Fruit fly (Drosophila melanogaster) whole organism, embryonic: ENCODE measurements around the gene Tango5.

Source experiments
- Ada2b ChIP-seq: fragments of 200-800 bp; sonication (Bioruptor generic); IDR thresholded peaks from 2 replicates; pipeline ENCODE4 v1.3.6; 2022; ENCODE audit warnings: missing biosample characterization, missing genetic modification characterization
- Bgb ChIP-seq: fragments of 200-800 bp; sonication (Bioruptor generic); IDR thresholded peaks from 2 replicates; pipeline ENCODE4 v1.3.6; 2022; ENCODE audit warnings: missing biosample characterization, missing genetic modification characterization; ENCODE audit not compliant: partially characterized antibody
- C15 ChIP-seq: fragments of 200-800 bp; sonication (Bioruptor generic); IDR thresholded peaks from 3 replicates; pipeline ENCODE4 v1.3.6; 2022; ENCODE audit warnings: missing biosample characterization, missing genetic modification characterization
- CG1024 ChIP-seq: fragments of 200-800 bp; sonication (Bioruptor generic); IDR thresholded peaks from 2 replicates; pipeline ENCODE4 v1.3.6; 2022; ENCODE audit warnings: missing biosample characterization, missing genetic modification characterization
- CG11456 ChIP-seq: fragments of 200-800 bp; sonication (Bioruptor generic); IDR thresholded peaks from 3 replicates; pipeline ENCODE4 v1.3.6; 2022; ENCODE audit warnings: missing biosample characterization, missing genetic modification characterization
- CG12942 ChIP-seq: fragments of 200-800 bp; sonication (Bioruptor generic); optimal IDR thresholded peaks from 3 replicates; lab custom pipeline; 2016; ENCODE audit warnings: missing biosample characterization, missing genetic modification characterization
- CG13894 ChIP-seq: fragments of 200-800 bp; sonication (Bioruptor generic); optimal IDR thresholded peaks from 3 replicates; lab custom pipeline; 2018; ENCODE audit warnings: missing biosample characterization, mild to moderate bottlenecking, missing genetic modification characterization, moderate library complexity
- CG15479 ChIP-seq: fragments of 200-800 bp; sonication (Bioruptor generic); optimal IDR thresholded peaks from 3 replicates; lab custom pipeline; 2019; ENCODE audit warnings: missing biosample characterization, mild to moderate bottlenecking, missing genetic modification characterization, moderate library complexity
- CG1602 ChIP-seq: fragments of 200-800 bp; sonication (Bioruptor generic); optimal IDR thresholded peaks from 3 replicates; lab custom pipeline; 2016; ENCODE audit warnings: missing biosample characterization, missing genetic modification characterization
- CG1792 ChIP-seq: fragments of 200-800 bp; sonication (Bioruptor generic); optimal IDR thresholded peaks from 2 replicates; lab custom pipeline; 2016; ENCODE audit warnings: missing biosample characterization, missing genetic modification characterization
- CG1832 ChIP-seq: fragments of 200-800 bp; sonication (Bioruptor generic); optimal IDR thresholded peaks from 2 replicates; lab custom pipeline; 2017; ENCODE audit warnings: missing biosample characterization, mild to moderate bottlenecking, missing genetic modification characterization, inconsistent platforms
- CG2199 ChIP-seq: fragments of 200-800 bp; sonication (Bioruptor generic); IDR thresholded peaks from 3 replicates; pipeline ENCODE4 v1.3.6; 2022; ENCODE audit warnings: missing biosample characterization, missing genetic modification characterization
- CG31441 ChIP-seq: fragments of 200-800 bp; sonication (Bioruptor generic); IDR thresholded peaks from 2 replicates; pipeline ENCODE4 v1.3.6; 2022; ENCODE audit warnings: missing biosample characterization, missing genetic modification characterization
- CG3407 ChIP-seq: fragments of 200-800 bp; sonication (Bioruptor generic); optimal IDR thresholded peaks from 2 replicates; lab custom pipeline; 2018; ENCODE audit warnings: missing biosample characterization, mild to moderate bottlenecking, missing genetic modification characterization
- CG42726 ChIP-seq: fragments of 200-800 bp; sonication (Bioruptor generic); IDR thresholded peaks from 2 replicates; pipeline ENCODE4 v1.3.6; 2022; ENCODE audit warnings: missing biosample characterization, missing genetic modification characterization; ENCODE audit not compliant: partially characterized antibody
- CG7271 ChIP-seq: fragments of 200-800 bp; sonication (Bioruptor generic); optimal IDR thresholded peaks from 2 replicates; lab custom pipeline; 2018; ENCODE audit warnings: missing biosample characterization, mild to moderate bottlenecking, missing genetic modification characterization, moderate library complexity
- CG7556 ChIP-seq: fragments of 200-800 bp; sonication (Bioruptor generic); optimal IDR thresholded peaks from 2 replicates; lab custom pipeline; 2017; ENCODE audit warnings: missing biosample characterization, mild to moderate bottlenecking, missing genetic modification characterization
- CG8478 ChIP-seq: fragments of >200 bp; optimal IDR thresholded peaks from 2 replicates; lab custom pipeline; 2018
- CG9437 ChIP-seq: fragments of 200-800 bp; sonication (Bioruptor generic); optimal IDR thresholded peaks from 2 replicates; lab custom pipeline; 2018; ENCODE audit warnings: missing biosample characterization, mild to moderate bottlenecking, missing genetic modification characterization
- CHES-1-like ChIP-seq: fragments of 200-800 bp; sonication (Bioruptor generic); optimal IDR thresholded peaks from 2 replicates; lab custom pipeline; 2016; ENCODE audit warnings: missing biosample characterization, missing genetic modification characterization
- Dip2 ChIP-seq: fragments of 200-800 bp; sonication (Bioruptor generic); IDR thresholded peaks from 2 replicates; pipeline ENCODE4 v1.3.6; 2022; ENCODE audit warnings: missing biosample characterization, missing genetic modification characterization
- Eip74EF ChIP-seq, 2 experiments: fragments of 200-800 bp in 1 of 2; fragments of >200 bp in 1 of 2; sonication (Bioruptor generic) in 1 of 2; optimal IDR thresholded peaks; 2 replicates each; lab custom pipeline; 2017 to 2019; ENCODE audit warnings: missing biosample characterization in 2 of 2, missing genetic modification characterization in 2 of 2, mild to moderate bottlenecking in 1 of 2, moderate library complexity in 1 of 2
- Hmx ChIP-seq: fragments of 200-800 bp; sonication (Bioruptor generic); optimal IDR thresholded peaks from 2 replicates; lab custom pipeline; 2016; ENCODE audit warnings: missing biosample characterization, missing genetic modification characterization
- Hr3 ChIP-seq: fragments of 200-800 bp; sonication (Bioruptor generic); optimal IDR thresholded peaks from 3 replicates; lab custom pipeline; 2016; ENCODE audit warnings: missing biosample characterization, missing genetic modification characterization
- Hr39 ChIP-seq: fragments of >200 bp; optimal IDR thresholded peaks from 2 replicates; lab custom pipeline; 2017
- Hsf ChIP-seq: fragments of 200-800 bp; sonication (Bioruptor generic); optimal IDR thresholded peaks from 3 replicates; lab custom pipeline; 2016; ENCODE audit warnings: missing biosample characterization, missing genetic modification characterization
- Scr ChIP-seq: fragments of 200-800 bp; sonication (Bioruptor generic); IDR thresholded peaks from 2 replicates; pipeline ENCODE4 v1.3.6; 2022; ENCODE audit warnings: missing biosample characterization, missing genetic modification characterization; ENCODE audit not compliant: partially characterized antibody
- Spps ChIP-seq: fragments of 200-800 bp; sonication (Bioruptor generic); optimal IDR thresholded peaks from 2 replicates; lab custom pipeline; 2018; ENCODE audit warnings: missing biosample characterization, mild to moderate bottlenecking, missing genetic modification characterization
- Taf1 ChIP-seq: fragments of 200-800 bp; sonication (Bioruptor generic); IDR thresholded peaks from 2 replicates; pipeline ENCODE4 v1.3.6; 2022; ENCODE audit warnings: missing biosample characterization, missing genetic modification characterization
- Xrp1 ChIP-seq: fragments of 200-800 bp; sonication (Bioruptor generic); IDR thresholded peaks from 2 replicates; pipeline ENCODE4 v1.3.6; 2022; ENCODE audit warnings: missing biosample characterization, missing genetic modification characterization
- bbx ChIP-seq: fragments of 200-800 bp; sonication (Bioruptor generic); IDR thresholded peaks from 2 replicates; pipeline ENCODE4 v1.3.6; 2022; ENCODE audit warnings: missing biosample characterization, missing genetic modification characterization; ENCODE audit not compliant: partially characterized antibody
- br ChIP-seq: fragments of >200 bp; optimal IDR thresholded peaks from 2 replicates; lab custom pipeline; 2017
- cg ChIP-seq: fragments of 200-800 bp; sonication (Bioruptor generic); optimal IDR thresholded peaks from 3 replicates; lab custom pipeline; 2019; ENCODE audit warnings: missing biosample characterization, mild to moderate bottlenecking, missing genetic modification characterization, moderate library complexity
- chinmo ChIP-seq: fragments of 200-800 bp; sonication (Bioruptor generic); IDR thresholded peaks from 4 replicates; pipeline ENCODE4 v1.3.6; 2022; ENCODE audit warnings: missing biosample characterization, missing genetic modification characterization; ENCODE audit not compliant: partially characterized antibody
- chm ChIP-seq: fragments of 200-800 bp; sonication (Bioruptor generic); IDR thresholded peaks from 2 replicates; pipeline ENCODE4 v1.3.6; 2022; ENCODE audit warnings: missing biosample characterization, missing genetic modification characterization
- crol ChIP-seq: fragments of 200-800 bp; sonication (Bioruptor generic); IDR thresholded peaks from 2 replicates; pipeline ENCODE4 v1.3.6; 2022; ENCODE audit warnings: missing biosample characterization, missing genetic modification characterization
- da ChIP-seq: fragments of 200-800 bp; sonication (Bioruptor generic); optimal IDR thresholded peaks from 2 replicates; lab custom pipeline; 2016; ENCODE audit warnings: missing biosample characterization, missing genetic modification characterization
- ems ChIP-seq: fragments of 200-800 bp; sonication (Bioruptor generic); optimal IDR thresholded peaks from 3 replicates; lab custom pipeline; 2016; ENCODE audit warnings: missing biosample characterization, missing genetic modification characterization
- esg ChIP-seq: fragments of 200-800 bp; sonication (Bioruptor generic); conservative IDR thresholded peaks from 2 replicates; pipeline ENCODE4 v1.3.6; 2022; ENCODE audit warnings: missing biosample characterization, missing genetic modification characterization
- eyg ChIP-seq: fragments of 200-800 bp; sonication (Bioruptor generic); optimal IDR thresholded peaks from 3 replicates; lab custom pipeline; 2016; ENCODE audit warnings: missing biosample characterization, missing genetic modification characterization
- fd3F ChIP-seq: fragments of 200-800 bp; sonication (Bioruptor generic); optimal IDR thresholded peaks from 2 replicates; lab custom pipeline; 2018; ENCODE audit warnings: missing biosample characterization, mild to moderate bottlenecking, missing genetic modification characterization, moderate library complexity
- grau ChIP-seq: fragments of 200-800 bp; optimal IDR thresholded peaks from 3 replicates; lab custom pipeline; 2019; ENCODE audit warnings: missing biosample characterization, mild to moderate bottlenecking, missing genetic modification characterization, moderate library complexity
- insv ChIP-seq, 2 experiments: fragments of 200-800 bp; sonication (Bioruptor generic); optimal IDR thresholded peaks; 3 replicates each; lab custom pipeline; 2016 to 2018; ENCODE audit warnings: missing biosample characterization in 2 of 2, missing genetic modification characterization in 2 of 2
- nau ChIP-seq: fragments of 200-800 bp; sonication (Bioruptor generic); optimal IDR thresholded peaks from 3 replicates; lab custom pipeline; 2017; ENCODE audit warnings: missing biosample characterization, mild to moderate bottlenecking, missing genetic modification characterization, missing genetic modification reagents
- pb ChIP-seq: fragments of 200-800 bp; sonication (Bioruptor generic); optimal IDR thresholded peaks from 3 replicates; lab custom pipeline; 2016; ENCODE audit warnings: missing biosample characterization, missing genetic modification characterization
- pros ChIP-seq: fragments of 200-800 bp; sonication (Bioruptor generic); optimal IDR thresholded peaks from 3 replicates; lab custom pipeline; 2019; ENCODE audit warnings: missing biosample characterization, mild to moderate bottlenecking, missing genetic modification characterization, moderate library complexity
- ranshi ChIP-seq: fragments of 200-800 bp; sonication (Bioruptor generic); IDR thresholded peaks from 2 replicates; pipeline ENCODE4 v1.3.6; 2022; ENCODE audit warnings: missing biosample characterization, missing genetic modification characterization
- repo ChIP-seq: fragments of 200-800 bp; sonication (Bioruptor generic); optimal IDR thresholded peaks from 2 replicates; lab custom pipeline; 2016; ENCODE audit warnings: missing biosample characterization, missing genetic modification characterization
- sd ChIP-seq: fragments of 200-800 bp; sonication (Bioruptor generic); optimal IDR thresholded peaks from 3 replicates; lab custom pipeline; 2018; ENCODE audit warnings: missing biosample characterization, mild to moderate bottlenecking, missing genetic modification characterization, moderate library complexity
- so ChIP-seq: fragments of 200-800 bp; sonication (Bioruptor generic); IDR thresholded peaks from 3 replicates; pipeline ENCODE4 v1.3.6; 2022; ENCODE audit warnings: missing biosample characterization, missing genetic modification characterization
- tap ChIP-seq: fragments of 200-800 bp; optimal IDR thresholded peaks from 3 replicates; lab custom pipeline; 2019; ENCODE audit warnings: missing biosample characterization, mild to moderate bottlenecking, missing genetic modification characterization, moderate library complexity
- trh ChIP-seq: fragments of 200-800 bp; sonication (Bioruptor generic); optimal IDR thresholded peaks from 2 replicates; lab custom pipeline; 2016; ENCODE audit warnings: missing biosample characterization, missing genetic modification characterization

Tango5 gene

DNA sequence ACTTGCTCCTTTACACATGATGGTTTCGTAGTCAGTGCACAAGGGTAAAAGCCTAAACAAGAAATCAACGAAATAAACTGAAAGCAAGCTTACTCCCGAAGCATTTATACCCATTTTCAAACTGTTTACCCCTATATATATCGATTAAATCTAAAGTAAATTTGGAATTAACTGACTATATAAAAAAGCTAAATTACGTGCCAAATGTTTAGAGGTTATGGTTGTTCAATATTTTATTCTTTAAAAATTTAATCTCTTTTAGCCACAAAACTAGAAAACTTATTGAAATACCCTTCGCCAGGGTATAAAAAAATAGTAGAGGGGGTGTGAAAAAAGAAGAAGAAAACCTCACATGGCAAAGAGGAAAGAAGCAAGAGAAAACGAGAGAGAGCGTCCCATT, 32.4 kb downstream of the Tango5 start (continued):
- TF ChIP-seq CG3407 (GFP tag; lab: Kevin White, UChicago) = peak; percentile 26
- TF ChIP-seq CG9437 = peak; percentile 23
- peak; percentile 57 for TF ChIP-seq Ada2b (GFP tag; lab: Robert Waterston, UW)
- peak; percentile 15 for TF ChIP-seq trh (GFP tag; lab: Kevin White, UChicago)
- TF ChIP-seq CG7556 = peak; percentile 81
- peak; percentile 55 for TF ChIP-seq tap (tag; lab: Kevin White, UChicago)
- peak; percentile 65 for TF ChIP-seq Hr3
- TF ChIP-seq CG1792 (GFP tag; lab: Kevin White, UChicago) = no peak
- peak; percentile 46 for TF ChIP-seq CG1602 (GFP tag; lab: Kevin White, UChicago)
- peak; percentile 9 for TF ChIP-seq CG12942
- TF ChIP-seq CG8478 (lab: Kevin White, UChicago) = no peak
- 0 out of 2 replicates have a peak, but pooled peaks have one; percentile 17 for TF ChIP-seq CG1024 (GFP tag; lab: Robert Waterston, UW)
- no peak for TF ChIP-seq Scr (GFP tag; lab: Robert Waterston, UW)
- TF ChIP-seq Xrp1 (GFP tag; lab: Robert Waterston, UW) = peak; percentile 74
- TF ChIP-seq esg (GFP tag; lab: Robert Waterston, UW) = peak; percentile 43
- TF ChIP-seq Hr39 (lab: Kevin White, UChicago) = no peak
- TF ChIP-seq Hsf (GFP tag; lab: Kevin White, UChicago) = peak; percentile 54
- TF ChIP-seq Taf1 (GFP tag; lab: Robert Waterston, UW) = no peak
- TF ChIP-seq pb (GFP tag; lab: Kevin White, UChicago) = no peak
- TF ChIP-seq grau (tag; lab: Kevin White, UChicago) = peak; percentile 72
- TF ChIP-seq CG11456 (GFP tag; lab: Robert Waterston, UW) = no peak
- TF ChIP-seq repo = no peak
- peak; percentile 33 for TF ChIP-seq nau
- TF ChIP-seq br = no peak

DNA sequence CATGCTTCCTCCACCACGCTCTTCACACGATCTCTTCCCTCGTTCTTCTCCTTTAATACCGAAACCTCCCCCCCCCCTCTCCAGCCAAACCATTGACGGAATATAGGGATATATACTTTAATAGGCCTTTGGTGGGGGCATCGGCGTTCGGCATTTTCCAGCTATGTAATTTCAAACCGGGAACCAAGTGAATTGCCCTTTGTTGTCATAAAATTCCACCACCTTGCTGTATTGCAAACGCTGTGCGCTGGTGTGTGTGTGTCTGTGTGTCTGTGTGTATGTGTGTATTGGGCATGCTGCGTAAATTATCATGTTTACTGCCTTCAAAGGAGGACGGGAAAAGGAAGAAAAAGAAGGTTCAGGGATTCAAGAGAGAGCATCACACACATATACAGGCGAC, 32.9 kb downstream of the Tango5 start:
- TF ChIP-seq eyg (GFP tag; lab: Kevin White, UChicago) (no peak), chinmo (GFP tag; lab: Robert Waterston, UW) (0 out of 4 replicates have a peak, but pooled peaks have one; percentile 73), da (GFP tag; lab: Kevin White, UChicago) (no peak), CG42726 (GFP tag; lab: Robert Waterston, UW) (no peak), CHES-1-like (GFP tag; lab: Kevin White, UChicago) (no peak), chm (GFP tag; lab: Robert Waterston, UW) (no peak), so (no peak), crol (GFP tag; lab: Robert Waterston, UW) (peak; percentile 92), CG15479 (GFP tag; lab: Kevin White, UChicago) (peak; percentile 53), C15 (GFP tag; lab: Robert Waterston, UW) (no peak), CG13894 (tag; lab: Kevin White, UChicago) (peak; percentile 89), bbx (no peak), CG1832 (GFP tag; lab: Kevin White, UChicago) (peak; percentile 22), fd3F (no peak), ranshi (GFP tag; lab: Robert Waterston, UW) (no peak), Bgb (no peak), Spps (tag; lab: Kevin White, UChicago) (no peak), sd (peak; percentile 50), cg (peak; percentile 84), CG31441 (GFP tag; lab: Robert Waterston, UW) (no peak), Hmx (GFP tag; lab: Kevin White, UChicago) (no peak), Eip74EF (GFP tag; optimal IDR thresholded peaks at IDR 0.05; lab: Kevin White, UChicago) (no peak), CG2199 (GFP tag; lab: Robert Waterston, UW) (peak; percentile 31; the same call in 1 of the 3 replicates), insv (GFP tag; optimal IDR thresholded peaks at IDR 0.05; lab: Kevin White, UChicago) (peak in 1 of 2 experiments; percentile 18), CG7271 (no peak), pros (peak; percentile 94), ems (GFP tag; lab: Kevin White, UChicago) (no peak), Dip2 (GFP tag; lab: Robert Waterston, UW) (no peak)
